Worm (Caenorhabditis elegans) whole organism, L2 larva: ENCODE results near the gene mix-1.

Source experiments
- R02D3.7 ChIP-seq: fragments of 150-350 bp; optimal IDR thresholded peaks from 2 replicates; lab custom pipeline; 2014; ENCODE audit warnings: missing biosample characterization, missing genetic modification characterization
- ZK546.5 ChIP-seq: sonication (generic microtip); optimal IDR thresholded peaks from 2 replicates; lab custom pipeline; 2017; ENCODE audit warnings: missing biosample characterization, missing genetic modification characterization
- alr-1 ChIP-seq: fragments of 150-350 bp; optimal IDR thresholded peaks from 2 replicates; lab custom pipeline; 2014; ENCODE audit warnings: missing biosample characterization, missing genetic modification characterization
- ama-1 ChIP-seq: fragments of 150-350 bp; optimal IDR thresholded peaks from 2 replicates; lab custom pipeline; 2018; ENCODE audit warnings: inconsistent platforms
- egl-27 ChIP-seq: sonication (generic microtip); optimal IDR thresholded peaks from 3 replicates; lab custom pipeline; 2017; ENCODE audit warnings: missing biosample characterization, missing genetic modification reagents, missing genetic modification characterization
- lin-11 ChIP-seq: fragments of 150-350 bp; sonication (generic microtip); optimal IDR thresholded peaks from 2 replicates; lab custom pipeline; 2014; ENCODE audit warnings: missing biosample characterization, missing genetic modification characterization, inconsistent platforms, mixed read lengths
- mdl-1 ChIP-seq, 2 experiments: fragments of 150-350 bp in 1 of 2; sonication (generic microtip) in 1 of 2; optimal IDR thresholded peaks; 2 replicates each; lab custom pipeline; 2017; ENCODE audit warnings: missing biosample characterization in 2 of 2, missing genetic modification characterization in 2 of 2
- nhr-237 ChIP-seq: fragments of 150-350 bp; optimal IDR thresholded peaks from 2 replicates; lab custom pipeline; 2014; ENCODE audit warnings: missing biosample characterization, missing genetic modification characterization
- skn-1 ChIP-seq: sonication (generic microtip); optimal IDR thresholded peaks from 2 replicates; lab custom pipeline; 2017; ENCODE audit warnings: missing biosample characterization, missing genetic modification characterization
- unc-62 ChIP-seq: fragments of 150-350 bp; optimal IDR thresholded peaks from 2 replicates; lab custom pipeline; 2014; ENCODE audit warnings: missing biosample characterization, missing genetic modification reagents, missing genetic modification characterization
- ztf-11 ChIP-seq: sonication (generic microtip); optimal IDR thresholded peaks from 2 replicates; lab custom pipeline; 2017; ENCODE audit warnings: missing biosample characterization, missing genetic modification characterization

- no peak for TF ChIP-seq R02D3.7 (tag; lab: Kevin White, UChicago)
- no peak for TF ChIP-seq nhr-237 (tag; lab: Kevin White, UChicago)
- no peak for TF ChIP-seq lin-11 (tag; lab: Kevin White, UChicago)
- TF ChIP-seq unc-62 (GFP tag; lab: Kevin White, UChicago), result no peak
- TF ChIP-seq ZK546.5 (tag; lab: Kevin White, UChicago), result no peak
- TF ChIP-seq ztf-11 (tag; lab: Kevin White, UChicago), result no peak
- TF ChIP-seq ama-1 (lab: Kevin White, UChicago), result no peak
- TF ChIP-seq egl-27 (tag; lab: Kevin White, UChicago), result no peak
- TF ChIP-seq skn-1, result no peak
- TF ChIP-seq alr-1 (tag; lab: Kevin White, UChicago), result no peak
- TF ChIP-seq mdl-1 (tag; optimal IDR thresholded peaks at IDR 0.05; lab: Kevin White, UChicago), result no peak
These were observed 46.7 kb downstream of the mix-1 start for ce11 chrII:10870698-10871097.
